Fruit fly (Drosophila melanogaster) whole organism, embryonic: ENCODE data around the gene fd96Cb.
A peak's percentile ranks its signal among the peaks of the same experiment; 100 is the strongest.

Source experiments
- CG10431 ChIP-seq: fragments of 200-800 bp; sonication (Bioruptor generic); optimal IDR thresholded peaks from 3 replicates; lab custom pipeline; 2018; ENCODE audit warnings: missing biosample characterization, mild to moderate bottlenecking, missing genetic modification characterization
- CG11723 ChIP-seq: fragments of 200-800 bp; sonication (Bioruptor generic); optimal IDR thresholded peaks from 2 replicates; lab custom pipeline; 2017; ENCODE audit warnings: missing biosample characterization, mild to moderate bottlenecking, missing genetic modification characterization
- CG12391 ChIP-seq: fragments of 200-800 bp; sonication (Bioruptor generic); optimal IDR thresholded peaks from 3 replicates; lab custom pipeline; 2018; ENCODE audit warnings: missing biosample characterization, mild to moderate bottlenecking, missing genetic modification characterization, moderate library complexity
- CG12942 ChIP-seq: fragments of 200-800 bp; sonication (Bioruptor generic); optimal IDR thresholded peaks from 3 replicates; lab custom pipeline; 2016; ENCODE audit warnings: missing biosample characterization, missing genetic modification characterization
- CG13424 ChIP-seq: fragments of 200-800 bp; sonication (Bioruptor generic); optimal IDR thresholded peaks from 2 replicates; lab custom pipeline; 2019; ENCODE audit warnings: missing biosample characterization, mild to moderate bottlenecking, missing genetic modification characterization, moderate library complexity
- CG13624 ChIP-seq: fragments of 200-800 bp; sonication (Bioruptor generic); optimal IDR thresholded peaks from 2 replicates; lab custom pipeline; 2016; ENCODE audit warnings: missing biosample characterization, missing genetic modification characterization
- CG13775 ChIP-seq: fragments of 200-800 bp; sonication (Bioruptor generic); optimal IDR thresholded peaks from 3 replicates; lab custom pipeline; 2017; ENCODE audit warnings: missing biosample characterization, mild to moderate bottlenecking, missing genetic modification characterization
- CG1603 ChIP-seq: fragments of 200-800 bp; sonication (Bioruptor generic); optimal IDR thresholded peaks from 2 replicates; lab custom pipeline; 2019; ENCODE audit warnings: missing biosample characterization, mild to moderate bottlenecking, missing genetic modification characterization, moderate library complexity
- CG17829 ChIP-seq: fragments of 200-800 bp; optimal IDR thresholded peaks from 2 replicates; lab custom pipeline; 2019; ENCODE audit warnings: missing biosample characterization, mild to moderate bottlenecking, missing genetic modification characterization, moderate library complexity
- CG2889 ChIP-seq: fragments of 200-800 bp; sonication (Bioruptor generic); IDR thresholded peaks from 3 replicates; pipeline ENCODE4 v1.3.6; 2022; ENCODE audit warnings: missing biosample characterization, missing genetic modification characterization
- CG31441 ChIP-seq: fragments of 200-800 bp; sonication (Bioruptor generic); IDR thresholded peaks from 2 replicates; pipeline ENCODE4 v1.3.6; 2022; ENCODE audit warnings: missing biosample characterization, missing genetic modification characterization
- CG32767 ChIP-seq: fragments of 200-800 bp; sonication (Bioruptor generic); IDR thresholded peaks from 2 replicates; pipeline ENCODE4 v1.3.6; 2022; ENCODE audit warnings: missing biosample characterization, missing genetic modification characterization
- CG3726 ChIP-seq: fragments of 200-800 bp; sonication (Bioruptor generic); IDR thresholded peaks from 3 replicates; pipeline ENCODE4, ENCODE4 v1.3.6; 2022; ENCODE audit warnings: missing biosample characterization, missing genetic modification characterization
- CG3995 ChIP-seq: fragments of 200-800 bp; sonication (Bioruptor generic); optimal IDR thresholded peaks from 3 replicates; lab custom pipeline; 2016; ENCODE audit warnings: missing biosample characterization, missing genetic modification characterization
- CG4404 ChIP-seq: fragments of 200-800 bp; sonication (Bioruptor generic); IDR thresholded peaks from 2 replicates; pipeline ENCODE4 v1.3.6; 2022; ENCODE audit warnings: missing biosample characterization, missing genetic modification characterization
- CG6272 ChIP-seq: fragments of 200-800 bp; sonication (Bioruptor generic); IDR thresholded peaks from 2 replicates; pipeline ENCODE4 v1.3.6; 2022; ENCODE audit warnings: missing biosample characterization, missing genetic modification characterization
- CG7357 ChIP-seq: fragments of 200-800 bp; sonication (Bioruptor generic); IDR thresholded peaks from 3 replicates; pipeline ENCODE4 v1.3.6; 2022; ENCODE audit warnings: missing biosample characterization, missing genetic modification characterization
- CG8478 ChIP-seq: fragments of >200 bp; optimal IDR thresholded peaks from 2 replicates; lab custom pipeline; 2018
- CkIIα-i1 ChIP-seq: fragments of 200-800 bp; sonication (Bioruptor generic); IDR thresholded peaks from 2 replicates; pipeline ENCODE4 v1.3.6; 2022; ENCODE audit warnings: missing biosample characterization, missing genetic modification characterization
- Dbx ChIP-seq: fragments of 200-800 bp; sonication (Bioruptor generic); IDR thresholded peaks from 3 replicates; pipeline ENCODE4 v1.3.6; 2022; ENCODE audit warnings: missing biosample characterization, missing genetic modification characterization
- HLH3B ChIP-seq: fragments of 200-800 bp; sonication (Bioruptor generic); IDR thresholded peaks from 2 replicates; pipeline ENCODE4 v1.3.6; 2022; ENCODE audit warnings: missing biosample characterization, missing genetic modification characterization
- HLH4C ChIP-seq: fragments of 200-800 bp; sonication (Bioruptor generic); IDR thresholded peaks from 3 replicates; pipeline ENCODE4 v1.3.6; 2022; ENCODE audit warnings: missing biosample characterization, missing genetic modification characterization; ENCODE audit not compliant: partially characterized antibody
- Hmr ChIP-seq: fragments of 200-800 bp; sonication (Bioruptor generic); optimal IDR thresholded peaks from 3 replicates; lab custom pipeline; 2017; ENCODE audit warnings: mild to moderate bottlenecking, missing biosample characterization, missing genetic modification reagents, missing genetic modification characterization
- Hmx ChIP-seq: fragments of 200-800 bp; sonication (Bioruptor generic); optimal IDR thresholded peaks from 2 replicates; lab custom pipeline; 2016; ENCODE audit warnings: missing biosample characterization, missing genetic modification characterization
- Hr78 ChIP-seq, 2 experiments: fragments of 200-800 bp in 1 of 2; fragments of >200 bp in 1 of 2; sonication (Bioruptor generic) in 1 of 2; optimal IDR thresholded peaks; 2 replicates each; lab custom pipeline; 2017 to 2019; ENCODE audit warnings: missing biosample characterization in 2 of 2, missing genetic modification characterization in 2 of 2, mild to moderate bottlenecking in 1 of 2, moderate library complexity in 1 of 2
- Meics ChIP-seq: fragments of 200-800 bp; sonication (Bioruptor generic); optimal IDR thresholded peaks from 2 replicates; lab custom pipeline; 2017; ENCODE audit warnings: missing biosample characterization, mild to moderate bottlenecking, missing genetic modification characterization
- Mrtf ChIP-seq: fragments of 200-800 bp; sonication (Bioruptor generic); IDR thresholded peaks from 3 replicates; pipeline ENCODE4 v1.3.6; 2022; ENCODE audit warnings: missing biosample characterization, missing genetic modification characterization
- NC2β ChIP-seq: fragments of 200-800 bp; sonication (Bioruptor generic); optimal IDR thresholded peaks from 2 replicates; lab custom pipeline; 2016; ENCODE audit warnings: missing biosample characterization, missing genetic modification characterization
- NK7.1 ChIP-seq: fragments of 200-800 bp; sonication (Bioruptor generic); optimal IDR thresholded peaks from 3 replicates; lab custom pipeline; 2016; ENCODE audit warnings: missing biosample characterization, missing genetic modification characterization
- Nf-YC ChIP-seq: fragments of 200-800 bp; optimal IDR thresholded peaks from 3 replicates; lab custom pipeline; 2019; ENCODE audit warnings: missing biosample characterization, mild to moderate bottlenecking, missing genetic modification characterization, moderate library complexity
- YL-1 ChIP-seq: fragments of 200-800 bp; sonication (Bioruptor generic); optimal IDR thresholded peaks from 3 replicates; lab custom pipeline; 2017; ENCODE audit warnings: missing biosample characterization, mild to moderate bottlenecking, missing genetic modification characterization
- ap ChIP-seq: fragments of 200-800 bp; sonication (Bioruptor generic); IDR thresholded peaks from 2 replicates; pipeline ENCODE4 v1.3.6; 2022; ENCODE audit warnings: missing biosample characterization, missing genetic modification characterization
- ash1 ChIP-seq: fragments of 200-800 bp; sonication (Bioruptor generic); optimal IDR thresholded peaks from 2 replicates; lab custom pipeline; 2018; ENCODE audit warnings: missing biosample characterization, mild to moderate bottlenecking, missing genetic modification characterization
- az2 ChIP-seq: fragments of 200-800 bp; sonication (Bioruptor generic); optimal IDR thresholded peaks from 3 replicates; lab custom pipeline; 2016; ENCODE audit warnings: missing biosample characterization, missing genetic modification characterization
- btn ChIP-seq: fragments of 200-800 bp; sonication (Bioruptor generic); optimal IDR thresholded peaks from 2 replicates; lab custom pipeline; 2016; ENCODE audit warnings: missing biosample characterization, missing genetic modification characterization
- caup ChIP-seq: fragments of 200-800 bp; sonication (Bioruptor generic); optimal IDR thresholded peaks from 3 replicates; lab custom pipeline; 2017; ENCODE audit warnings: missing biosample characterization, mild to moderate bottlenecking, missing genetic modification characterization, moderate library complexity; ENCODE audit not compliant: severe bottlenecking
- dmrt11E ChIP-seq: fragments of 200-800 bp; sonication (Bioruptor generic); optimal IDR thresholded peaks from 3 replicates; lab custom pipeline; 2018; ENCODE audit warnings: missing biosample characterization, mild to moderate bottlenecking, missing genetic modification characterization, moderate library complexity
- gcm2 ChIP-seq: fragments of 200-800 bp; sonication (Bioruptor generic); optimal IDR thresholded peaks from 2 replicates; lab custom pipeline; 2016; ENCODE audit warnings: missing biosample characterization, missing genetic modification characterization
- grau ChIP-seq: fragments of 200-800 bp; optimal IDR thresholded peaks from 3 replicates; lab custom pipeline; 2019; ENCODE audit warnings: missing biosample characterization, mild to moderate bottlenecking, missing genetic modification characterization, moderate library complexity
- hth ChIP-seq: fragments of >200 bp; optimal IDR thresholded peaks from 2 replicates; lab custom pipeline; 2017; ENCODE audit warnings: inconsistent platforms
- jigr1 ChIP-seq: fragments of 200-800 bp; sonication (Bioruptor generic); IDR thresholded peaks from 3 replicates; pipeline ENCODE4 v1.3.6; 2022; ENCODE audit warnings: missing biosample characterization, missing genetic modification characterization
- mirr ChIP-seq: fragments of 200-800 bp; sonication (Bioruptor generic); optimal IDR thresholded peaks from 3 replicates; lab custom pipeline; 2018; ENCODE audit warnings: missing biosample characterization, mild to moderate bottlenecking, missing genetic modification characterization
- nerfin-1 ChIP-seq: fragments of 200-800 bp; sonication (Bioruptor generic); optimal IDR thresholded peaks from 3 replicates; lab custom pipeline; 2019; ENCODE audit warnings: missing biosample characterization, mild to moderate bottlenecking, missing genetic modification characterization, moderate library complexity
- nom ChIP-seq: fragments of 200-800 bp; sonication (Bioruptor generic); optimal IDR thresholded peaks from 2 replicates; lab custom pipeline; 2017; ENCODE audit warnings: missing biosample characterization, missing genetic modification characterization, mild to moderate bottlenecking, moderate library complexity, missing genetic modification reagents
- onecut ChIP-seq: fragments of 200-800 bp; sonication (Bioruptor generic); IDR thresholded peaks from 2 replicates; pipeline ENCODE4 v1.3.6; 2022; ENCODE audit warnings: missing biosample characterization, missing genetic modification characterization
- sens ChIP-seq: fragments of 200-800 bp; sonication (Bioruptor generic); peaks from one replicate; lab custom pipeline; 2016; ENCODE audit warnings: missing biosample characterization, missing genetic modification characterization
- shn ChIP-seq: fragments of 200-800 bp; sonication (Bioruptor generic); optimal IDR thresholded peaks from 3 replicates; lab custom pipeline; 2016; ENCODE audit warnings: missing biosample characterization, missing genetic modification characterization
- sima ChIP-seq: fragments of 200-800 bp; sonication (Bioruptor generic); optimal IDR thresholded peaks from 2 replicates; lab custom pipeline; 2016; ENCODE audit warnings: missing biosample characterization, missing genetic modification characterization
- sr ChIP-seq: fragments of 200-800 bp; sonication (Bioruptor generic); IDR thresholded peaks from 3 replicates; pipeline ENCODE4 v1.3.6; 2022; ENCODE audit warnings: missing biosample characterization, missing genetic modification characterization
- tap ChIP-seq: fragments of 200-800 bp; optimal IDR thresholded peaks from 3 replicates; lab custom pipeline; 2019; ENCODE audit warnings: missing biosample characterization, mild to moderate bottlenecking, missing genetic modification characterization, moderate library complexity
- tll ChIP-seq, 2 experiments: fragments of 200-800 bp in 1 of 2; fragments of >200 bp in 1 of 2; sonication (Bioruptor generic) in 1 of 2; optimal IDR thresholded peaks; 2 replicates each; lab custom pipeline; 2017 to 2019; ENCODE audit warnings: missing biosample characterization in 2 of 2, missing genetic modification characterization in 2 of 2, mild to moderate bottlenecking in 1 of 2, moderate library complexity in 1 of 2
- ttk ChIP-seq: fragments of 200-800 bp; sonication (Bioruptor generic); IDR thresholded peaks from 2 replicates; pipeline ENCODE4 v2.1.2; 2022; ENCODE audit warnings: missing biosample characterization, missing genetic modification characterization

Gene fd96Cb

dm6 chr3R:25069569-25069968 lies 25.2 kb upstream of the fd96Cb start, which contains the start of the genes Stt3B and CG11839 (continued):
- TF ChIP-seq YL-1 (GFP tag; lab: Kevin White, UChicago): peak; percentile 79
- TF ChIP-seq CG10431 (GFP tag; lab: Kevin White, UChicago): peak; percentile 27
- no peak for TF ChIP-seq caup
- no peak for TF ChIP-seq CG3726 (GFP tag; lab: Robert Waterston, UW)
- TF ChIP-seq ap (GFP tag; lab: Robert Waterston, UW): no peak
- TF ChIP-seq nom: peak; percentile 24
- no peak for TF ChIP-seq Meics
- TF ChIP-seq sima (GFP tag; lab: Kevin White, UChicago): peak; percentile 10
- peak; percentile 84 for TF ChIP-seq CG13624
- peak; percentile 73 for TF ChIP-seq grau (tag; lab: Kevin White, UChicago)
- no peak for TF ChIP-seq CkIIα-i1 (GFP tag; lab: Robert Waterston, UW)
- peak; percentile 77 for TF ChIP-seq CG13424 (tag; lab: Kevin White, UChicago)
- no peak for TF ChIP-seq CG32767 (GFP tag; lab: Robert Waterston, UW)
- no peak for TF ChIP-seq CG31441 (GFP tag; lab: Robert Waterston, UW)
- no peak for TF ChIP-seq NK7.1
- peak in 1 of 2 experiments; percentile 35 for TF ChIP-seq tll (GFP tag; optimal IDR thresholded peaks at IDR 0.05; lab: Kevin White, UChicago)
- TF ChIP-seq nerfin-1: peak; percentile 72
- no peak for TF ChIP-seq CG8478 (lab: Kevin White, UChicago)
- TF ChIP-seq btn (GFP tag; lab: Kevin White, UChicago): peak; percentile 43
- TF ChIP-seq CG6272 (GFP tag; lab: Robert Waterston, UW): no peak
- TF ChIP-seq CG13775 (GFP tag; lab: Kevin White, UChicago): peak; percentile 74
- no peak for TF ChIP-seq Hr78 (GFP tag; optimal IDR thresholded peaks at IDR 0.05; lab: Kevin White, UChicago)
- no peak for TF ChIP-seq jigr1 (GFP tag; lab: Robert Waterston, UW)
- TF ChIP-seq CG2889: peak; percentile 17; the same call in 1 of the 3 replicates
- TF ChIP-seq ttk (GFP tag; lab: Robert Waterston, UW): 0 out of 2 replicates have a peak, but pooled peaks have one; percentile 6
- TF ChIP-seq Nf-YC: no peak
- TF ChIP-seq sens (GFP tag; lab: Kevin White, UChicago): peak; percentile 96
- TF ChIP-seq shn (GFP tag; lab: Kevin White, UChicago): peak; percentile 81
- TF ChIP-seq CG12942 (GFP tag; lab: Kevin White, UChicago): peak; percentile 75
- peak; percentile 56; the same call in 1 of the 2 replicates for TF ChIP-seq HLH3B
- peak; percentile 71 for TF ChIP-seq NC2β (GFP tag; lab: Kevin White, UChicago)
- no peak for TF ChIP-seq CG7357 (GFP tag; lab: Robert Waterston, UW)
- TF ChIP-seq CG3995 (GFP tag; lab: Kevin White, UChicago): peak; percentile 4
- TF ChIP-seq HLH4C: peak; percentile 83
- peak; percentile 53 for TF ChIP-seq dmrt11E
- peak; percentile 45 for TF ChIP-seq gcm2 (GFP tag; lab: Kevin White, UChicago)
- no peak for TF ChIP-seq sr
- peak; percentile 84 for TF ChIP-seq CG12391
- no peak for TF ChIP-seq tap (tag; lab: Kevin White, UChicago)
- no peak for TF ChIP-seq hth (lab: Kevin White, UChicago)
- 0 out of 2 replicates have a peak, but pooled peaks have one; percentile 23 for TF ChIP-seq onecut (GFP tag; lab: Robert Waterston, UW)
- TF ChIP-seq CG17829 (tag; lab: Kevin White, UChicago): peak; percentile 72
- no peak; the same call in none of the 2 replicates for TF ChIP-seq CG4404 (GFP tag; lab: Robert Waterston, UW)
- no peak for TF ChIP-seq mirr (GFP tag; lab: Kevin White, UChicago)
- peak; percentile 80 for TF ChIP-seq Dbx
- TF ChIP-seq ash1 (GFP tag; lab: Kevin White, UChicago): no peak
- no peak for TF ChIP-seq CG11723 (GFP tag; lab: Kevin White, UChicago)
- peak; percentile 66 for TF ChIP-seq az2 (GFP tag; lab: Kevin White, UChicago)
- peak; percentile 6 for TF ChIP-seq Hmx (GFP tag; lab: Kevin White, UChicago)
- no peak for TF ChIP-seq Hmr (GFP tag; lab: Kevin White, UChicago)
- TF ChIP-seq Mrtf (GFP tag; lab: Robert Waterston, UW): 0 out of 3 replicates have a peak, but pooled peaks have one; percentile 13
- TF ChIP-seq CG1603 (tag; lab: Kevin White, UChicago): peak; percentile 93
